Worm (Caenorhabditis elegans): ENCODE measurements around the gene ent-2.

ent-2 gene

DNA sequence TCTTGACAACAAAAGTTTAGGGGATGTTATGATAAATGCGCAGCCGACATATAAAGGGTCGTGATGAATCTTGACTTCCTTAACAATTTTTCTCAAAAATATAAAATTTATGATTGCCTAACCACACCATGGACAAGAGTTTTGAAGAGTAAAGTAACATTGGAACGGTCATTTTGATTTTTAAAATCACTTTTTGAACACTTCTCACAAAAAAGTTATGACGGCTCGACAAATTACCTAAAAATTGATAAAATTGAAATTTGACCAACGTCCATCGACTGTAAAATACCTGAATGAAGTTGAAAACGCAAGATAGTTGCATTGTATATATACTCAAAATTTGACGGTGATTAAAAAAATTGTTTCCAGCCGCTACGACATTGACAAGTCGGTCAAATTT lies 28.1 kb downstream of the ent-2 start:
- TF ChIP-seq mef-2 (tag; optimal IDR thresholded peaks at IDR 0.05), result no peak
- TF ChIP-seq pag-3 (tag; optimal IDR thresholded peaks at IDR 0.05; ENCODE audit: borderline replicate concordance, insufficient read depth), result no peak
- no peak for TF ChIP-seq ceh-82 (tag; optimal IDR thresholded peaks at IDR 0.05)
- TF ChIP-seq unc-62 (GFP tag; optimal IDR thresholded peaks at IDR 0.05), result no peak

DNA sequence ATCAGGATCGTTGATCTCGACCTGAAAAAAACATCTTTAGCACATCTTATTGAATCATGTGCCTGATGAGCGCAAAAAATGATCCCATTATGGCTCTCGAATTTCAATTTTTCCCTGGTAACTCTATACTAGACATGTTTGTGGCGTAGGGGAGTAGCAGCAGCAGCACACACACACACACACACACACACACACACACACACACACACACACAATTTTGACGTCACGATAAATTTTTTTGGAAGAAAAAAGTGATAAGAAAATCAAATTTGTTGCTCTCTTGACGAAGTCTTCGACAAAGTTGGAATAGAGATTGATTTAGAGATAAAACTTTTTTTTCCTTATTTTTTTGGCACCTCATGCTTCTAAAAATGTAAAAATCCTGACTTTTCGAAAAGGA lies 28.7 kb downstream of the ent-2 start:
- peak; percentile 6 for TF ChIP-seq fkh-8 (tag; optimal IDR thresholded peaks at IDR 0.05)
- peak; percentile 42 for TF ChIP-seq lin-14 (GFP tag; optimal IDR thresholded peaks at IDR 0.05)
- no peak for TF ChIP-seq nhr-28 (tag; optimal IDR thresholded peaks at IDR 0.05)
- peak; percentile 62 for TF ChIP-seq elt-2 (tag; optimal IDR thresholded peaks at IDR 0.05)
- TF ChIP-seq mab-9 (GFP tag; IDR thresholded peaks at IDR 0.05), result no peak
- TF ChIP-seq nhr-19 (GFP tag; conservative IDR thresholded peaks at IDR 0.05), result 0 out of 2 replicates have a peak, but pooled peaks have one; percentile 4
- peak; percentile 40 for TF ChIP-seq nhr-71 (tag; optimal IDR thresholded peaks at IDR 0.05)

DNA sequence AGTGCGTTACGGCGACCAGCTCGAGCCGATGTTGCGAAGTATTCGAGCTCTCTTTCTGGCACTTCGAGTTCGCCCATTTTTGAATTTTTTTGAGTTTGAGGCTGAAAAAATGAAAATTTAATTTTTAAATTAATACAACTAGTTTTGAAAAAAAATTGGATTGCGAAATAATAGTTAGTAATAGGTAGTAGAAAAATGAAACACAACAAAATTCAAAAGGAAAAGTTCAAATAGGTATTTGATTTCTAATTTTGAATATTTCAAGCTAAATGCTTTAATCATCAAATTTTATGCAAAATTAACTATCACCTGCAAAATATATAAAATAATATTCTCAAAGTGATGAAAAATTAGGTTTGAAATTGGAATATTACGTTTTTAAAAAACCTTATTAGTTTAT lies 29.5 kb downstream of the ent-2 start, which contains the start of gene K09E9.4:
Gene K09E9.4, minus strand, starts transcription at position 101 of the 400 bp plus-strand sequence.
- TF ChIP-seq pax-3 (tag; optimal IDR thresholded peaks at IDR 0.05) (no peak), ces-1 (GFP tag; optimal IDR thresholded peaks at IDR 0.05) (no peak), unc-130 (tag; optimal IDR thresholded peaks at IDR 0.05) (no peak), sptf-1 (tag; optimal IDR thresholded peaks at IDR 0.05) (no peak), ets-5 (GFP tag; IDR thresholded peaks at IDR 0.05) (no peak), ztf-4 (tag; optimal IDR thresholded peaks at IDR 0.05) (no peak), rnt-1 (tag; optimal IDR thresholded peaks at IDR 0.05) (no peak), nhr-90 (tag; optimal IDR thresholded peaks at IDR 0.05; ENCODE audit: poor library complexity) (no peak)

DNA sequence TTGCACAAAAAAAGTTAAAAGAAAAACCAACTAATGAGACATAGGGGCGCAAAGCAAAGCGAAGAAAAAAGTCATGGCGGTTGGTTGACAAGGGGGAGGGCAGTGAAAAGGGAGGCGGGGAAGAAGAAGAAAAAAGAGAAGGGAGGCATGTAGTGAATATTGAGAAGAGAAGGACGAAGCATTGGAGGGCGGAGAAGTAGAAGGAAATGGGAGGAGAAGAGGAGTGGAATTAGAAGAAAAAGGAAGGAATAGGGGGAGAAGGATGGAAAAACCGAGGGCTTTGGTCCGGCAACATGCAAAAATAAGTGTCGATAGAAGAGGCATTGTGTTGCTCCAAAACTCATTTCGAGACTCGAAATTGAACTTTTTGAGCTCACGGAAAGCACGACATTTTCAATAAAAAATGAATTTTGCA lies 29.9 kb downstream of the ent-2 start:
- TF ChIP-seq dsc-1 (tag; optimal IDR thresholded peaks at IDR 0.05) (peak; percentile 19), rnt-1 (tag; optimal IDR thresholded peaks at IDR 0.05) (peak; percentile 43), jun-1 (tag; optimal IDR thresholded peaks at IDR 0.05) (no peak), xbp-1 (tag; optimal IDR thresholded peaks at IDR 0.05) (peak; percentile 7), mdl-1 (tag; optimal IDR thresholded peaks at IDR 0.05) (peak in 1 of 2 experiments; percentile 9), tbx-2 (tag; optimal IDR thresholded peaks at IDR 0.05) (peak; percentile 7), lin-13 (GFP tag; optimal IDR thresholded peaks at IDR 0.05) (no peak), ceh-82 (tag; optimal IDR thresholded peaks at IDR 0.05) (peak in 2 of 3 experiments; percentile 45 to 69), fkh-10 (GFP tag; optimal IDR thresholded peaks at IDR 0.05) (peak; percentile 48), swsn-7 (tag; optimal IDR thresholded peaks at IDR 0.05) (peak; percentile 6), mep-1 (tag; optimal IDR thresholded peaks at IDR 0.05) (peak; percentile 44), C34B4.2 (tag; optimal IDR thresholded peaks at IDR 0.05) (no peak), skn-1 (tag; optimal IDR thresholded peaks at IDR 0.05) (peak; percentile 12), nhr-11 (tag; optimal IDR thresholded peaks at IDR 0.05) (no peak), snu-23 (GFP tag; optimal IDR thresholded peaks at IDR 0.05) (peak; percentile 44), sox-4 (tag; optimal IDR thresholded peaks at IDR 0.05) (no peak), nhr-20 (tag; optimal IDR thresholded peaks at IDR 0.05) (peak; percentile 23), tlp-1 (tag; optimal IDR thresholded peaks at IDR 0.05) (no peak), ces-1 (GFP tag; optimal IDR thresholded peaks at IDR 0.05) (no peak), ztf-4 (tag; optimal IDR thresholded peaks at IDR 0.05) (no peak), nhr-237 (tag; optimal IDR thresholded peaks at IDR 0.05) (no peak), irx-1 (tag; optimal IDR thresholded peaks at IDR 0.05) (no peak), F16B12.6 (tag; optimal IDR thresholded peaks at IDR 0.05) (no peak), blmp-1 (tag; optimal IDR thresholded peaks at IDR 0.05) (peak; percentile 79), nhr-71 (tag; optimal IDR thresholded peaks at IDR 0.05) (peak; percentile 65), lsy-2 (tag; optimal IDR thresholded peaks at IDR 0.05) (peak; percentile 2 to 25), C04F5.9 (tag; optimal IDR thresholded peaks at IDR 0.05) (no peak), isw-1 (GFP tag; IDR thresholded peaks at IDR 0.05) (no peak), efl-1 (optimal IDR thresholded peaks at IDR 0.05) (peak; percentile 1 to 15), efl-1 (GFP tag; optimal IDR thresholded peaks at IDR 0.05 in 1 of 2) (no peak), lin-14 (GFP tag; optimal IDR thresholded peaks at IDR 0.05) (peak; percentile 81), nhr-47 (tag; optimal IDR thresholded peaks at IDR 0.05) (peak; percentile 24), lin-35 (GFP tag; optimal IDR thresholded peaks at IDR 0.05) (peak in 1 of 2 experiments; percentile 1), pqm-1 (tag; optimal IDR thresholded peaks at IDR 0.05) (no peak), alr-1 (tag; optimal IDR thresholded peaks at IDR 0.05; ENCODE audit: borderline replicate concordance) (no peak), fkh-8 (tag; optimal IDR thresholded peaks at IDR 0.05) (peak; percentile 27)

Data from whole organism, L1 larva.